Fruit fly (Drosophila melanogaster): Measurements from ENCODE around the gene CG5071.

CG5071 gene

DNA sequence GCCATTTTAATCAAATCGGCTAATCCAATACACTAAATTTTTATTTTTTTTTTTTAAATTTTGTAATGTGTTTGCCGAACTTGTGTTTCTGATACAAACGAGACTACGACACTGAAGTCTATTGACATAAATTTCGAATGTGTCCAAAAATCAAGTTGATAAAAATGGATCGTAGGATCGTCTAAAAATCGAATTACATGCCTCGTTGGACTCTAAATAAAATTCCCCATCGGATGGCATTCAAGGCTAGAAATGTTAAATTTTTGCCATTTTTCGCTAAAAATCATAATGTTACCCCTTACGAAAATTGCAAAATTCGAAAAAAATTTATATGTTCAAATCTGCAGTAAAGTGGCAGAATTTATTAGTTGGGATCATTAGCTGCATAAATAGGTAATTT, 9.2 kb upstream of the CG5071 start, which contains the start of gene ymp:
Gene ymp (minus strand): TSS at position 101 of the 400 bp plus-strand sequence.
- TF ChIP-seq bab1 (GFP tag; optimal IDR thresholded peaks at IDR 0.05) = no peak
- no peak for TF ChIP-seq CG1620 (GFP tag; optimal IDR thresholded peaks at IDR 0.05)
- no peak for TF ChIP-seq cnc (optimal IDR thresholded peaks at IDR 0.05)
- TF ChIP-seq Clk (GFP tag; optimal IDR thresholded peaks at IDR 0.05) = no peak
- TF ChIP-seq CG12768 (GFP tag; optimal IDR thresholded peaks at IDR 0.05) = no peak
- TF ChIP-seq CG11617 (GFP tag; optimal IDR thresholded peaks at IDR 0.05) = no peak
- TF ChIP-seq pad (GFP tag; optimal IDR thresholded peaks at IDR 0.05) = no peak
- no peak for TF ChIP-seq Mnt (GFP tag; optimal IDR thresholded peaks at IDR 0.05)
- TF ChIP-seq kay (GFP tag; ENCODE audit: borderline replicate concordance) = no peak
- TF ChIP-seq CG7101 (tag; optimal IDR thresholded peaks at IDR 0.05) = no peak
- no peak for TF ChIP-seq CG5204 (GFP tag; optimal IDR thresholded peaks at IDR 0.05)
- TF ChIP-seq tj (GFP tag; optimal IDR thresholded peaks at IDR 0.05) = no peak
- no peak for TF ChIP-seq CG7045 (GFP tag; optimal IDR thresholded peaks at IDR 0.05)
- no peak for TF ChIP-seq cic (GFP tag; optimal IDR thresholded peaks at IDR 0.05)
- no peak for TF ChIP-seq toe (GFP tag; optimal IDR thresholded peaks at IDR 0.05)
- TF ChIP-seq Hr96 (GFP tag; optimal IDR thresholded peaks at IDR 0.05) = no peak

DNA sequence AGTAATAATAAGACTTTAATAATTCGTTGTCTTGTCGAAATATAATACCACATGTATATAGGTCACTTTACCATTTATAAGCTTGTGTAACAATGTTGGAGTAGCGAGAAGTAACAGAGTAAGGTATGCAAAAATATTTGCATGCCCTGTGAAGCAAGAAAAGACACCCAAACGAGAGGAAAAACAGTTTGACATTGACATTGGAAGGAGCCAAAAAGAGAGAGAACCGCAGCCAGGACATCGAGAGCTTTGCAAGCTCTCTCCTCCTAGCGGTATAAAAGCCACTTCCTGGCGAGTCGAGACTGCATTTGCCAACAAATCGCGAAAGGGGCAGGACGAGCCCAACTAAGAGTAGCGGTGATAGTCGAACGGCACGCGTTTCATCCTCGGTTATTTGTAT, 4.8 kb upstream of the CG5071 start, which contains the start of gene CG5079:
Gene CG5079 (plus strand): TSS at position 301 of the 400 bp plus-strand sequence.
- TF ChIP-seq Clk (GFP tag; optimal IDR thresholded peaks at IDR 0.05) (no peak), CG5204 (GFP tag; optimal IDR thresholded peaks at IDR 0.05) (no peak), cnc (optimal IDR thresholded peaks at IDR 0.05) (no peak), CG11617 (GFP tag; optimal IDR thresholded peaks at IDR 0.05) (no peak), tj (GFP tag; optimal IDR thresholded peaks at IDR 0.05) (no peak), bab1 (GFP tag; optimal IDR thresholded peaks at IDR 0.05) (no peak), Crg-1 (GFP tag; optimal IDR thresholded peaks at IDR 0.05) (no peak), toe (GFP tag; optimal IDR thresholded peaks at IDR 0.05) (no peak), pad (GFP tag; optimal IDR thresholded peaks at IDR 0.05) (no peak), ovo (GFP tag; optimal IDR thresholded peaks at IDR 0.05) (no peak), CG12768 (GFP tag; optimal IDR thresholded peaks at IDR 0.05) (no peak), CG7101 (tag; optimal IDR thresholded peaks at IDR 0.05) (no peak), CG7045 (GFP tag; optimal IDR thresholded peaks at IDR 0.05) (no peak), CG14711 (tag; optimal IDR thresholded peaks at IDR 0.05) (no peak)

DNA sequence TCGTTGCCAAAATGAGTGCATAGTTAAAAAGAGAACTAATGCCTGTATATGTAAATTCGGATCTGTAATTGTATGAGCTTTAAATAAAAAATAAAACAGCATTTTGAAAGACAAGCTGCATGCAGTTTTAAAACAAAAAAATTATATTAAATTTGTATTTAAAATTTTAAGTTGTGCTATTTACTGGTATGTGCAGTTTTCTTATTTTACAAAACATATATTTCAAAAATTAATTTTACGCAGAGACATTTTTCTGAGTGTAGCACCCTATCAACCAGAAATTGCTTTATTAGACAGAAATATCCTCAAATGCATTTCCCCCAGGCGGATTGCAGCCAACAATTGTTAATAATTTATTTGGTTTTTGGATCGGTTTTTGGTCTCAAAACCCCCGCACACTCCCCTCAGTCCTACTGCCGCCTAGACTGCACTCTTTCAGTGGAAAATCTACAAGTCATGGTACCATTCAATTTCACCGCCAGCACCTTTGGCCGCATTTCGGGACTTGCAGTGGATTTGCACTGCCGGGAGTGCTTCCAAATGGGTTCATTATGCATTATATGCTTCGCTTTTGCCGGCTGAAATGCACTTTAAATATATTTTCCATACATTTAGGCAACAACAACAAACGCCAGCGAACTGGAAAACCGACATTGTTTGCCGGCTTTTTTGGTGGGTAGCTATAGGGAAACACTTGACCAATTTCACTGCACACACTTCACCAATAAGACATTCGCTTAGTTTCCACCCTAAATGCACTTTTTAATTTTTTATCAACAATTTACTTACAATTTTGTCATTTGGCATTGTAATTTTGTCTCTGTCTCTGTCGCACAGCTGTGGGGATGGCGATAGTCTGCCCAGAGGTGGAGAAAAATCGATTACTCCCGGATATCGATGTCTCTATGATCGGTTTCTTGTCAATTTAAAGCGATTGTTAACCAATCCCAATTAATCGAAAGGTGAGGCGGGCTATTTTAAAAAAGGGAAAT, 5.9 kb downstream of the CG5071 start, which contains the start of gene Npl4:
Gene Npl4 (minus strand): TSS at position 863 of the 992 bp plus-strand sequence.
- TF ChIP-seq cnc (optimal IDR thresholded peaks at IDR 0.05) (peak; percentile 97 to 99), CG1620 (GFP tag; optimal IDR thresholded peaks at IDR 0.05) (peak; percentile 8), CG7045 (GFP tag; optimal IDR thresholded peaks at IDR 0.05) (no peak), bab1 (GFP tag; optimal IDR thresholded peaks at IDR 0.05) (peak; percentile 34), CG33017 (tag; optimal IDR thresholded peaks at IDR 0.05) (no peak), CG11617 (GFP tag; optimal IDR thresholded peaks at IDR 0.05) (peak; percentile 12), CG12768 (GFP tag; optimal IDR thresholded peaks at IDR 0.05) (peak; percentile 26), Hr96 (GFP tag; optimal IDR thresholded peaks at IDR 0.05) (no peak), CG14711 (tag; optimal IDR thresholded peaks at IDR 0.05) (peak; percentile 26)

DNA sequence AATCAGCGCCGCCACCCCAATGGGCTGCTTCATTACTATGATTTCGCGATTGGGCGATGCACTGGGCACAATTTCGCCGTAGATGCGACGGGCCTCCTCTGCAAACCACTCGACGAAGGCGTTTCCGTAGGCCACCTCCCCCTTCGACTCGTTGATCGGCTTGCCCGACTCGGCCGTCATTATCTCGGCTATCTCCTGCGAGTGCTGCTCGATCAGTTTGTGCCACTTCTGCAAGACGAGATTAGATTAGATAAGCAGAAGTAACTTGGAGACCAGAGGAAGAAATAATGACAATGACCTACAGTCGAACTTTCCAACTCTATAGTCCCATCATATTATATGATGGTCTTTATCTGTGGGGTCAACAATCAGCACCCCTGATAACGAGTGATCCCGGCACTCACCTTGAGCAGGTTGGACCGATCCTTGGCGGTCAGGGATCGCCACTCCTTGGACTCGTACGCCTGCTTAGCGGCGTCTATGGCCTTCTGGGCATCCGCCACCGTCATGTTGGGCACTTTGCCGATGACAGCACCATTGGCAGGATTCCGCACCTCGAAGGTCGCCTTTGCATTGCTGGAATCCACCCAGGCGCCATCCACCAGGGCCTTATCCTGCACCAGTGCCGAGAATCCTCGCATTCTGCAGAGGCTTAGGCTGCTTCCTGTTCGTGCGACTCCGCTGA, 7.9 kb downstream of the CG5071 start:
- TF ChIP-seq tj (GFP tag; optimal IDR thresholded peaks at IDR 0.05) (no peak), toe (GFP tag; optimal IDR thresholded peaks at IDR 0.05) (no peak), CG11617 (GFP tag; optimal IDR thresholded peaks at IDR 0.05) (no peak), Crg-1 (GFP tag; optimal IDR thresholded peaks at IDR 0.05) (no peak), CG7045 (GFP tag; optimal IDR thresholded peaks at IDR 0.05) (no peak), cnc (optimal IDR thresholded peaks at IDR 0.05) (no peak), CG12768 (GFP tag; optimal IDR thresholded peaks at IDR 0.05) (no peak), ovo (GFP tag; optimal IDR thresholded peaks at IDR 0.05) (no peak)

DNA sequence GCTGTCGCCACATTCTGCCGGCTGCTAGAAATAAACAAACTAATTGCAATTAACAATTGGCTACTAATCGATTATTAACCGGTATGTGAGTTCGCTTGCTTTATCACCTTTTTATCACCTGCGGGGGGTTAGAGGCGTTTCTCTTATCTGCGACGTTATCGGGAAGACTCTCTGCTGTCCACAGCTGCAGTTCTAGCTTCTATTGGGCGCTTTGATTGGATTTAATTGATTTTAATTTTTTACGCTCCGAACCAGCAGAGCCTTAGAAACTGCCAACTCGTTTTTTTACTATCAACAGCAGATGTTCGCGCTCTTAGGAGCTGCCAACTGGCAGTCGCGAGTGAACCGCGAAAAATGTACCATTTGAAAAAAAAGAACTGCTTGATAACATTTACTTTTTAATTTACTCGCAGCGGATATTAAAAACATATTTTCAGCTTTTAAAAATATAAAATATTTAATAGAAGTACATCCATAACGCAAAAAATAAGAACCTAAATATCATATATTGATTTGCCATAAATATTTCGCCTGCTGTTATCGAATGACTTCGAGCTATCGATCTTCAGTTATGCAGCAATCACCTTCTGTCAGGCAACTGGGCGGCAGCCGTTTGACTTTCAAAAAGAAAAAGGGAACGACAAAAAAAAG, 8.5 kb downstream of the CG5071 start, which contains the start of gene Ssadh:
Gene Ssadh (minus strand): TSS at position 300 of the 651 bp plus-strand sequence.
- TF ChIP-seq CG12768 (GFP tag; optimal IDR thresholded peaks at IDR 0.05) (no peak), ovo (GFP tag; optimal IDR thresholded peaks at IDR 0.05) (no peak), Hr96 (GFP tag; optimal IDR thresholded peaks at IDR 0.05) (no peak), Crg-1 (GFP tag; optimal IDR thresholded peaks at IDR 0.05) (no peak), Clk (GFP tag; optimal IDR thresholded peaks at IDR 0.05) (no peak), cnc (optimal IDR thresholded peaks at IDR 0.05) (no peak), CG7101 (tag; optimal IDR thresholded peaks at IDR 0.05) (no peak), tj (GFP tag; optimal IDR thresholded peaks at IDR 0.05) (no peak), CG5204 (GFP tag; optimal IDR thresholded peaks at IDR 0.05) (no peak), Mnt (GFP tag; optimal IDR thresholded peaks at IDR 0.05) (peak; percentile 10), CG11617 (GFP tag; optimal IDR thresholded peaks at IDR 0.05) (no peak), CG14711 (tag; optimal IDR thresholded peaks at IDR 0.05) (no peak), bab1 (GFP tag; optimal IDR thresholded peaks at IDR 0.05) (peak; percentile 26), cic (GFP tag; optimal IDR thresholded peaks at IDR 0.05) (peak; percentile 43), CG1620 (GFP tag; optimal IDR thresholded peaks at IDR 0.05) (no peak), CG33017 (tag; optimal IDR thresholded peaks at IDR 0.05) (no peak), kay (GFP tag; ENCODE audit: borderline replicate concordance) (no peak), toe (GFP tag; optimal IDR thresholded peaks at IDR 0.05) (peak; percentile 43), CG7045 (GFP tag; optimal IDR thresholded peaks at IDR 0.05) (no peak), pad (GFP tag; optimal IDR thresholded peaks at IDR 0.05) (no peak)
